Worm (Caenorhabditis elegans): ENCODE results near the gene his-16.
A peak's percentile ranks its signal among the peaks of the same experiment; 100 is the strongest.

his-16 gene

ce11 chrII:13855352-13855751, 37.4 kb upstream of the his-16 start:
- TF ChIP-seq ZK546.5 (tag; optimal IDR thresholded peaks at IDR 0.05) (no peak), mab-5 (tag; optimal IDR thresholded peaks at IDR 0.05) (no peak), nhr-237 (tag; optimal IDR thresholded peaks at IDR 0.05) (no peak), skn-1 (tag; optimal IDR thresholded peaks at IDR 0.05) (no peak), mdl-1 (tag; optimal IDR thresholded peaks at IDR 0.05) (no peak), fos-1 (tag; optimal IDR thresholded peaks at IDR 0.05) (no peak), sma-9 (GFP tag; optimal IDR thresholded peaks at IDR 0.05) (no peak), sma-9 (tag; optimal IDR thresholded peaks at IDR 0.05) (no peak), aly-2 (tag; optimal IDR thresholded peaks at IDR 0.05) (no peak), nhr-6 (tag; optimal IDR thresholded peaks at IDR 0.05) (no peak)

- TF ChIP-seq snpc-4 (tag; optimal IDR thresholded peaks at IDR 0.05) (peak; percentile 88), crh-2 (tag; optimal IDR thresholded peaks at IDR 0.05) (peak; percentile 53), lsy-2 (tag; optimal IDR thresholded peaks at IDR 0.05) (peak in 1 of 2 experiments; percentile 11), fos-1 (tag; optimal IDR thresholded peaks at IDR 0.05) (peak; percentile 3), sma-3 (GFP tag; optimal IDR thresholded peaks at IDR 0.05) (peak; percentile 52), ama-1 (optimal IDR thresholded peaks at IDR 0.05) (peak; percentile 11), nhr-21 (tag; optimal IDR thresholded peaks at IDR 0.05) (peak; percentile 29)
Observed at ce11 chrII:13852532-13853199, 34.7 kb upstream of the his-16 start.

ce11 chrII:13852004-13852403, 34.1 kb upstream of the his-16 start, which contains the start of gene F08G2.8:
Gene F08G2.8 (plus strand): TSS chrII:13852304.
- no peak for TF ChIP-seq elt-3 (tag; optimal IDR thresholded peaks at IDR 0.05)
- no peak for TF ChIP-seq nhr-12 (tag; optimal IDR thresholded peaks at IDR 0.05)
- TF ChIP-seq ama-1 (optimal IDR thresholded peaks at IDR 0.05) = no peak
- no peak for TF ChIP-seq nhr-23 (tag; optimal IDR thresholded peaks at IDR 0.05)
- no peak for TF ChIP-seq ceh-82 (tag; optimal IDR thresholded peaks at IDR 0.05)
- TF ChIP-seq ceh-16 (tag; optimal IDR thresholded peaks at IDR 0.05) = no peak
- TF ChIP-seq nhr-6 (tag; optimal IDR thresholded peaks at IDR 0.05) = no peak
- TF ChIP-seq fos-1 (tag; optimal IDR thresholded peaks at IDR 0.05) = no peak
- no peak for TF ChIP-seq lin-39 (tag; optimal IDR thresholded peaks at IDR 0.05)
- TF ChIP-seq sem-4 (tag; optimal IDR thresholded peaks at IDR 0.05) = no peak
- TF ChIP-seq lin-13 (GFP tag; optimal IDR thresholded peaks at IDR 0.05) = no peak

DNA sequence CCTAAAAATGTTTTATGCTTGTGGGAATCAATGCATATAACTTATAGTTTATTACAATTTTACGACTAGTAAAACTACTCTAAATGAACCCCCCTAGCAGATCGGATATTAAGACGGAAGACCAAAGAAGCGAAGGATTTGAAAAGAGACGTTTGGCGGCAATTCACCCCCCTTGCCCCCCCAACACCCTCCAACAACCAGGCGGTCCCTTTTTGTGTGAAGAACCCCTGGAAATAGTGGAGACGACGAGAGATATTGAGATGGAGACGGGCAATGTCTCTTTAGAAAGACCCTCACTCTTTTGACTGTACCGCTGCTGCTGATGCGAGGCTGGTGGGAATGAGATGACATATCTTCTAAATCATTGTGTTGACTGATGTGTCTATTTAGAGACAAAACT, 29.4 kb upstream of the his-16 start:
- TF ChIP-seq aly-2 (tag; optimal IDR thresholded peaks at IDR 0.05) (no peak), lsy-2 (tag; optimal IDR thresholded peaks at IDR 0.05) (peak in 1 of 2 experiments; percentile 15), mab-5 (tag; optimal IDR thresholded peaks at IDR 0.05) (no peak)

ce11 chrII:13846018-13846417, 28.1 kb upstream of the his-16 start:
- TF ChIP-seq fos-1 (tag; optimal IDR thresholded peaks at IDR 0.05) (peak; percentile 77), crh-2 (tag; optimal IDR thresholded peaks at IDR 0.05) (peak; percentile 43), C34F6.9 (tag; optimal IDR thresholded peaks at IDR 0.05) (no peak)

DNA sequence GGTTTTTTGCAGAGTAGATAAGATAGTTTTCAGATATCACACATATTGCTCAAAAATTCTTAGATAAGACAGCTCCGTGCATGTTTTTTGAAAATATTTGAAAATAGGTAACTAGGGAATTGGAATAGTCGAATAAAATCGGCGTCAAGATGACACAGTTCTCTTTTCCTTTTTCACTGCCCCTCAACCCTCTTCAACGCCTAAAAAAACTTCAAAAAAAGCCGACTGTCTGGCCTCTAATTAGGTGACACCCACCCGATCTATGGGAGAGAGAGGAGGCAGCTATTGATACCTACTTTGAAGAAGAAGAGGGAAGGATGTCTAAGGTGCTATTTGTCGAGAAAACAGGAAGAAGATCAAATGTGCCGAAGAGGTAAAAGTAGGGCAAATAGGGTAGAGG, 24.4 kb upstream of the his-16 start:
- TF ChIP-seq unc-62 (GFP tag; optimal IDR thresholded peaks at IDR 0.05) (no peak), ceh-16 (tag; optimal IDR thresholded peaks at IDR 0.05) (no peak)

- TF ChIP-seq ztf-11 (tag; optimal IDR thresholded peaks at IDR 0.05) = no peak
Observed at ce11 chrII:13841106-13841854, 23.3 kb upstream of the his-16 start, which contains the start of gene F08G2.7. Gene F08G2.7 (minus strand): TSS chrII:13841156.

DNA sequence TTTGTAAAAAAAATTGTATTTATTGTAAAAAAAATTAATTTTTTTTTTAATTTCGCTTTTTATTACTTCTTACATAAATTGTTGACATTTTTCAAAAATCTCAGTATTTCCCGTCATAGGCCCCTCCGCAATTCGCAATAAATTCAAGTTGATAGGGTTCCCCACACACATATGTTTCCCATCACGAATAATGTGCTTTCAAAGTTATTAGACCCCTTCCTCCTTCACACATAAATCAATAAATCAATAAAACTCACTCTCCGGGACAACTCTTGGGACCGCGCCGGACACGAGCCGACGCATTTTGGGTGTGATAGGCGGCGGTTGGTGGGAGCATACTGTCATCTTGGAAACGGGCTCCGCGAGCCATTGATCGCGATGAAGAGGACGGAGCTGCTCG, 21.5 kb upstream of the his-16 start:
- no peak for TF ChIP-seq lin-11 (tag; optimal IDR thresholded peaks at IDR 0.05)
- TF ChIP-seq unc-55 (GFP tag; optimal IDR thresholded peaks at IDR 0.05) = no peak
- TF ChIP-seq ceh-16 (tag; optimal IDR thresholded peaks at IDR 0.05) = no peak
- no peak for TF ChIP-seq nhr-6 (tag; optimal IDR thresholded peaks at IDR 0.05)
- TF ChIP-seq aly-2 (tag; optimal IDR thresholded peaks at IDR 0.05) = no peak
- no peak for TF ChIP-seq nhr-23 (tag; optimal IDR thresholded peaks at IDR 0.05)
- TF ChIP-seq zag-1 (tag; optimal IDR thresholded peaks at IDR 0.05) = no peak
- no peak for TF ChIP-seq F13H6.1 (tag; optimal IDR thresholded peaks at IDR 0.05)
- no peak for TF ChIP-seq ceh-82 (tag; optimal IDR thresholded peaks at IDR 0.05)
- TF ChIP-seq dmd-4 (tag; optimal IDR thresholded peaks at IDR 0.05) = no peak
- no peak for TF ChIP-seq elt-1 (tag; optimal IDR thresholded peaks at IDR 0.05)
- no peak for TF ChIP-seq crh-2 (tag; optimal IDR thresholded peaks at IDR 0.05)
- TF ChIP-seq nhr-25 (tag; optimal IDR thresholded peaks at IDR 0.05) = no peak
- TF ChIP-seq ztf-1 (GFP tag; conservative IDR thresholded peaks at IDR 0.05) = no peak
